Worm (Caenorhabditis elegans) whole organism, L2 larva: ENCODE results near the gene sod-4.

Source experiments
- C34F6.9 ChIP-seq: fragments of 150-350 bp; optimal IDR thresholded peaks from 2 replicates; lab custom pipeline; 2014; ENCODE audit warnings: missing biosample characterization, missing genetic modification characterization
- R02D3.7 ChIP-seq: fragments of 150-350 bp; optimal IDR thresholded peaks from 2 replicates; lab custom pipeline; 2014; ENCODE audit warnings: missing biosample characterization, missing genetic modification characterization
- alr-1 ChIP-seq: fragments of 150-350 bp; optimal IDR thresholded peaks from 2 replicates; lab custom pipeline; 2014; ENCODE audit warnings: missing biosample characterization, missing genetic modification characterization
- blmp-1 ChIP-seq: sonication (generic microtip); optimal IDR thresholded peaks from 2 replicates; lab custom pipeline; 2017; ENCODE audit warnings: missing genetic modification characterization, mild to moderate bottlenecking, missing compliant biosample characterization, antibody characterized with exemption, moderate library complexity; ENCODE audit not compliant: insufficient read depth
- egl-27 ChIP-seq: sonication (generic microtip); optimal IDR thresholded peaks from 3 replicates; lab custom pipeline; 2017; ENCODE audit warnings: missing biosample characterization, missing genetic modification reagents, missing genetic modification characterization
- lin-11 ChIP-seq: fragments of 150-350 bp; sonication (generic microtip); optimal IDR thresholded peaks from 2 replicates; lab custom pipeline; 2014; ENCODE audit warnings: missing biosample characterization, missing genetic modification characterization, inconsistent platforms, mixed read lengths
- lsy-2 ChIP-seq, 2 experiments: fragments of 150-350 bp in 1 of 2; sonication (generic microtip) in 1 of 2; optimal IDR thresholded peaks; 2 replicates each; lab custom pipeline; 2014 to 2017; ENCODE audit warnings: missing biosample characterization in 2 of 2, missing genetic modification characterization in 2 of 2
- nhr-129 ChIP-seq: fragments of 150-350 bp; optimal IDR thresholded peaks from 2 replicates; lab custom pipeline; 2014; ENCODE audit warnings: missing biosample characterization, missing genetic modification characterization
- nhr-21 ChIP-seq: fragments of 150-350 bp; optimal IDR thresholded peaks from 2 replicates; lab custom pipeline; 2014; ENCODE audit warnings: missing biosample characterization, missing genetic modification characterization
- nhr-237 ChIP-seq: fragments of 150-350 bp; optimal IDR thresholded peaks from 2 replicates; lab custom pipeline; 2014; ENCODE audit warnings: missing biosample characterization, missing genetic modification characterization
- nhr-6 ChIP-seq: fragments of 150-350 bp; optimal IDR thresholded peaks from 2 replicates; lab custom pipeline; 2014; ENCODE audit warnings: missing biosample characterization, missing genetic modification characterization
- sem-4 ChIP-seq: fragments of 150-350 bp; optimal IDR thresholded peaks from 2 replicates; lab custom pipeline; 2014; ENCODE audit warnings: missing biosample characterization, missing genetic modification reagents, missing genetic modification characterization
- sma-9 ChIP-seq, 2 experiments: fragments of 150-350 bp in 1 of 2; sonication (generic microtip) in 1 of 2; optimal IDR thresholded peaks; 2 replicates each; lab custom pipeline; 2014 to 2016; ENCODE audit warnings: missing genetic modification characterization in 2 of 2, mild to moderate bottlenecking in 1 of 2, missing biosample characterization in 1 of 2, missing compliant biosample characterization in 1 of 2, missing genetic modification reagents in 1 of 2, moderate library complexity in 1 of 2
- unc-62 ChIP-seq: fragments of 150-350 bp; optimal IDR thresholded peaks from 2 replicates; lab custom pipeline; 2014; ENCODE audit warnings: missing biosample characterization, missing genetic modification reagents, missing genetic modification characterization

Gene sod-4

DNA sequence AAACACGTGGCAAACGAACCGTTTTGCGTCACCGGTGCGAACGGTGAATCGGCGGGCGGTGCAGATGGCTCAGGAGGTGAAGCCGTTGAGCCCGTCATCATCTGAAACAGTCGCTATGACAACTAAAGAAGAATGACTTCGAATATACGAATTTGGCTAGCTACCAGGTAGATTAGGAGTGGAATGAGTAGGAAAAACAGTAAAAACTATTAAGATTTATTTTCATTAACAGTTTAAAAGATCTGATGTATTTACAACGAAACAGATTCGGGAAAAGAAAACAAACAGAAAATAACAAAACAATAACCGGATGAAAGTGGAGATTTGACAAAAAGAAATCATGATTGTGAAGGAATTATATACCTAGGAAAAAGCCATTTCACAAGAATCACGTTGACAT lies 46.2 kb downstream of the sod-4 start, which contains the start of gene F54C8.7:
Gene F54C8.7 (minus strand): TSS at position 101 of the 400 bp plus-strand sequence.
- TF ChIP-seq blmp-1: no peak
- no peak for TF ChIP-seq R02D3.7 (tag; lab: Kevin White, UChicago)

DNA sequence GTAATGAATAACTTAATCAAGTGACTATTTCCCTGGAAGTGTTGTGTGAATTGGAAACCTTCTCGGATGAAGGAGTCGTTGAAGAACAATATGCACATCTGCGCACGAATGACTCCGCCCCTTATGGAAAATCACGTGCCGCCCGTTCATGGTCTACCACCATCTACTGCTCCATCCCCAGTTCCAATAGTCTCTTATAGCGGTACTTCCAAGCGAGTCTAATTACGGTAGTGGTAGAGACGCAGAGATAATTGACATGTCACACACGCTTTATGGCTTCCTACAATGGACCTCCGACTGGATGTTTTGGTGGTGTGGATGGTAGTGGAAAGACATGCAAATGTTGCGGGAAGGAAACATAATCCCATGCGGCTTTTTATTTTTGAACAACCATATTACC lies 49.2 kb downstream of the sod-4 start:
- TF ChIP-seq lsy-2 (tag; optimal IDR thresholded peaks at IDR 0.05; lab: Kevin White, UChicago) (peak in 1 of 2 experiments; percentile 18), sma-9 (GFP tag; optimal IDR thresholded peaks at IDR 0.05; lab: Kevin White, UChicago) (no peak), sma-9 (tag; optimal IDR thresholded peaks at IDR 0.05; lab: Kevin White, UChicago) (no peak), nhr-129 (tag; lab: Kevin White, UChicago) (peak; percentile 42), nhr-6 (tag; lab: Kevin White, UChicago) (no peak), C34F6.9 (tag; lab: Kevin White, UChicago) (peak; percentile 65)
- TF ChIP-seq, all 48 proteins: peak for 3

DNA sequence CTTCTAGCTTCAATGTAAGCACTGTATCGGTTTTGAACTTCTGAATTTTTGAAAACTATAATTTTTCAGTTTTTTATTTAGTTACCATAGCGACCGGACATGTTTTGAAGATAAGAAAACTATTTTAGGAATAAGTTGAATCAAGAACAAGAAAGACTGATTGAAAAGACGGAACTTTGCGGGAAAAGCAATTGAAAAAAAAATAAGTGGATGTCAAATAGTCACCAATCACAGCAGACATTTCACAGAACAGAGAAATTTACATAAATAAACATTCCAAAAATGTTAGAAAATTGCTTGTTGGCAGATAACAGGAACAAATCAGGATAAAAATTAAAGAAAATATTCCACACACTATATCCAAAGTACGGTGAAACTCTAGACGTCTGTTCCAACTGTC lies 50.3 kb downstream of the sod-4 start, which contains the start of gene F54C8.6:
Gene F54C8.6 (minus strand): TSS at position 101 of the 400 bp plus-strand sequence.
- TF ChIP-seq unc-62 (GFP tag; lab: Kevin White, UChicago) (no peak), nhr-21 (tag; lab: Kevin White, UChicago) (no peak), lin-11 (tag; lab: Kevin White, UChicago) (no peak), nhr-237 (tag; lab: Kevin White, UChicago) (no peak), sem-4 (tag; lab: Kevin White, UChicago) (no peak), egl-27 (no peak), sma-9 (GFP tag; optimal IDR thresholded peaks at IDR 0.05; lab: Kevin White, UChicago) (no peak), sma-9 (tag; optimal IDR thresholded peaks at IDR 0.05; lab: Kevin White, UChicago) (no peak), alr-1 (tag; lab: Kevin White, UChicago) (no peak)
